Fruit fly (Drosophila melanogaster) whole organism, pupa: Measurements from ENCODE around the gene CG33298.

Source experiments
- CG10348 ChIP-seq: fragments of 200-800 bp; sonication (Bioruptor generic); IDR thresholded peaks from 2 replicates; pipeline ENCODE4 v1.3.6; 2022; ENCODE audit warnings: missing biosample characterization, missing genetic modification characterization
- CG12605 ChIP-seq: fragments of 200-800 bp; sonication (Bioruptor generic); IDR thresholded peaks from 2 replicates; pipeline ENCODE4 v1.3.6; 2022; ENCODE audit warnings: missing biosample characterization, missing genetic modification characterization
- CG13204 ChIP-seq: fragments of 200-800 bp; sonication (Bioruptor generic); optimal IDR thresholded peaks from 2 replicates; lab custom pipeline; 2018; ENCODE audit warnings: missing biosample characterization, mild to moderate bottlenecking, missing genetic modification characterization, moderate library complexity
- CG14655 ChIP-seq: fragments of 200-800 bp; sonication (Bioruptor generic); optimal IDR thresholded peaks from 3 replicates; lab custom pipeline; 2017; ENCODE audit warnings: mild to moderate bottlenecking, missing biosample characterization, missing genetic modification reagents, missing genetic modification characterization
- CG15710 ChIP-seq: fragments of 200-800 bp; sonication (Bioruptor generic); optimal IDR thresholded peaks from 2 replicates; lab custom pipeline; 2018; ENCODE audit warnings: missing biosample characterization, mild to moderate bottlenecking, missing genetic modification characterization, moderate library complexity
- CG17806 ChIP-seq: fragments of 200-800 bp; sonication (Bioruptor generic); optimal IDR thresholded peaks from 2 replicates; lab custom pipeline; 2018; ENCODE audit warnings: missing biosample characterization, mild to moderate bottlenecking, missing genetic modification characterization, moderate library complexity
- CG4496 ChIP-seq: fragments of 200-800 bp; sonication (Bioruptor generic); IDR thresholded peaks from 3 replicates; pipeline ENCODE4 v1.3.6; 2022; ENCODE audit warnings: missing biosample characterization, missing genetic modification characterization
- CG9948 ChIP-seq: fragments of 200-800 bp; sonication (Bioruptor generic); optimal IDR thresholded peaks from 2 replicates; lab custom pipeline; 2018; ENCODE audit warnings: missing biosample characterization, mild to moderate bottlenecking, missing genetic modification characterization, moderate library complexity
- EcR ChIP-seq: fragments of 200-800 bp; sonication (Bioruptor generic); optimal IDR thresholded peaks from 3 replicates; lab custom pipeline; 2019; ENCODE audit warnings: missing biosample characterization, missing genetic modification characterization, mild to moderate bottlenecking, moderate library complexity, missing genetic modification reagents
- Ets98B ChIP-seq: fragments of 200-800 bp; sonication (Bioruptor generic); IDR thresholded peaks from 2 replicates; pipeline ENCODE4 v1.3.6; 2022; ENCODE audit warnings: missing biosample characterization, missing genetic modification characterization
- Pif1B ChIP-seq: fragments of 200-800 bp; sonication (Bioruptor generic); optimal IDR thresholded peaks from 3 replicates; lab custom pipeline; 2016; ENCODE audit warnings: missing biosample characterization, missing genetic modification characterization
- fd96Ca ChIP-seq: fragments of 200-800 bp; sonication (Bioruptor generic); IDR thresholded peaks from 3 replicates; pipeline ENCODE4 v1.3.6; 2022; ENCODE audit warnings: missing biosample characterization, missing genetic modification characterization
- gl ChIP-seq: fragments of 200-800 bp; sonication (Bioruptor generic); optimal IDR thresholded peaks from 2 replicates; lab custom pipeline; 2018; ENCODE audit warnings: missing biosample characterization, mild to moderate bottlenecking, missing genetic modification characterization

DNA sequence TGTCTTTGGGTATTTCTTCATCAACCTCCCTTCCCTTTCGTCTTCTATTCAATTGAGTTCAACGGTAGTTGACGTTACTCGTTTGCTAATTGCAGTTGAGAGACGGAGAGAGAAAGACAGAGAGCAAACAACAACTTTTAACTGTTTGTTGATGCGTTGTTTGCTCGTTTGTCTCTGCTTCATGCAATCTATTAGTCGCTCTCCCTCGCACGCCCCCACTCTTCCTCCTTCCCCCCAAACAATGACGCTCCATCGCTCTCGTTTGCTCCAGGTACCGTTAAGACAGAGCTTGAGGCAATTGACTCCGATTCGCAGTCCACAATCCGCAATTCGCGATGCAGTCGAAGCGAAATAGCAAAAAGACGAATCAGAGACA lies 2.0 kb downstream of the CG33298 start:
- TF ChIP-seq Pif1B (GFP tag; lab: Kevin White, UChicago) (no peak), CG12605 (GFP tag; lab: Robert Waterston, UW) (peak; percentile 9; the same call in 1 of the 2 replicates), CG14655 (no peak), gl (no peak), CG10348 (GFP tag; lab: Robert Waterston, UW) (no peak), CG15710 (no peak), CG9948 (tag; lab: Kevin White, UChicago) (no peak), Ets98B (GFP tag; lab: Robert Waterston, UW) (no peak; the same call in 1 of the 2 replicates), CG4496 (GFP tag; lab: Robert Waterston, UW) (no peak), EcR (peak; percentile 81), CG13204 (GFP tag; lab: Kevin White, UChicago) (no peak), CG17806 (tag; lab: Kevin White, UChicago) (no peak), fd96Ca (GFP tag; lab: Robert Waterston, UW) (no peak)
